Fruit fly (Drosophila melanogaster): ENCODE measurements around the gene usp.

Gene usp

dm6 chrX:1994184-1994583, 47.9 kb downstream of the usp start:
- TF ChIP-seq noc (tag; optimal IDR thresholded peaks at IDR 0.05): no peak

DNA sequence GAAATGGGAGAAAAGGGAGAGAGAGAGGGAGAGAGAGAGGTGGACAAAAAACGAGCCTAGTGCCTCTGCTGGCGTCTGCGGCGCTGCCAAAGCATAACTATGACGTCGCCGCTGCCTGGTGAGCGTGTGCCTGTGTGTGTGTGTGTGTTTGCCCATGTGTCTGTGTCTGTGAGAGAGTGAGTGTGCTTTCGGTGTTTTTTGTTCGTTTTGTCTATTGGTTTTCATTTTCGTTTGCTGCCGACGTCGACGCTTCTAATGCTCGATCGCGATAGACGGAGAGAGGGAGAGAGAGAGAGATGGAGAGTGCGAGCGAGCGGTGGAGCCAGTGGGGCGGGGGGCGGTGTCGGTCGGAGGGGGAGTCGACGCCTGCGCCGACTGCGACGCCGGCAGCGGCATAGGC, 50.3 kb downstream of the usp start:
- no peak for TF ChIP-seq noc (tag; optimal IDR thresholded peaks at IDR 0.05)

DNA sequence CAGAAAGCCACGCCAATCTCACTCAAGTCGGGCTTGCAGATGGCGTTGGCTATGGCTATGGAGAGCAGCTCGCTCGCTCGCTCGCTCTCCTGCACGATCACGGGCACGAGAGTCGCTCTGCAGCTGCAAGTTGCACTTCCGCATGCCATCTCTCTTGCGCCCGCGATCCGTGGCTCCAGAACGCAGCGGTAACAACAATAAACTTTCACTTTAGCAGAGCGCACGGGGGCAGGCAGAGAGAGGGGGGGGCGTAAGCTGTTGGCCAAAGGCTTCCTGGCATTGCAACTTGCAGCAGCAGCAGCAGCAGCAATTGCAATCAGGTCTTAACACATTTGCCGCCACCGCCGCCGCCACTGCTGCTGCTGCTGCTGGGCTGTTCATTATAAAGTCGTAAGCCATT, 52.1 kb downstream of the usp start:
- no peak for TF ChIP-seq noc (tag; optimal IDR thresholded peaks at IDR 0.05)
